Fruit fly (Drosophila melanogaster) whole organism, embryonic: Measurements from ENCODE around the gene CG14636.

ENCODE experiments used
- Adf1 ChIP-seq: fragments of 200-800 bp; sonication (Bioruptor generic); IDR thresholded peaks from 2 replicates; pipeline ENCODE4 v1.3.6; 2022; ENCODE audit warnings: missing biosample characterization, missing genetic modification characterization
- CG10565 ChIP-seq: fragments of 200-800 bp; sonication (Bioruptor generic); optimal IDR thresholded peaks from 3 replicates; lab custom pipeline; 2016; ENCODE audit warnings: missing biosample characterization, mild to moderate bottlenecking, missing genetic modification characterization
- CG9932 ChIP-seq: fragments of 200-800 bp; sonication (Bioruptor generic); IDR thresholded peaks from 2 replicates; pipeline ENCODE4 v1.3.6; 2022; ENCODE audit warnings: missing biosample characterization, missing genetic modification characterization
- Hmr ChIP-seq: fragments of 200-800 bp; sonication (Bioruptor generic); optimal IDR thresholded peaks from 3 replicates; lab custom pipeline; 2017; ENCODE audit warnings: mild to moderate bottlenecking, missing biosample characterization, missing genetic modification reagents, missing genetic modification characterization
- Side ChIP-seq: fragments of 200-800 bp; sonication (Bioruptor generic); optimal IDR thresholded peaks from 2 replicates; lab custom pipeline; 2016; ENCODE audit warnings: missing biosample characterization, missing genetic modification characterization
- gem ChIP-seq: fragments of 200-800 bp; sonication (Bioruptor generic); optimal IDR thresholded peaks from 2 replicates; lab custom pipeline; 2019; ENCODE audit warnings: missing biosample characterization, mild to moderate bottlenecking, missing genetic modification characterization, moderate library complexity
- nerfin-1 ChIP-seq: fragments of 200-800 bp; sonication (Bioruptor generic); optimal IDR thresholded peaks from 3 replicates; lab custom pipeline; 2019; ENCODE audit warnings: missing biosample characterization, mild to moderate bottlenecking, missing genetic modification characterization, moderate library complexity
- sens-2 ChIP-seq: fragments of 200-800 bp; sonication (Bioruptor generic); IDR thresholded peaks from 2 replicates; pipeline ENCODE4 v1.3.6; 2022; ENCODE audit warnings: missing biosample characterization, missing genetic modification characterization
- wor ChIP-seq: fragments of 200-800 bp; sonication (Bioruptor generic); IDR thresholded peaks from 2 replicates; pipeline ENCODE4 v1.3.6; 2022; ENCODE audit warnings: missing biosample characterization, missing genetic modification characterization

DNA sequence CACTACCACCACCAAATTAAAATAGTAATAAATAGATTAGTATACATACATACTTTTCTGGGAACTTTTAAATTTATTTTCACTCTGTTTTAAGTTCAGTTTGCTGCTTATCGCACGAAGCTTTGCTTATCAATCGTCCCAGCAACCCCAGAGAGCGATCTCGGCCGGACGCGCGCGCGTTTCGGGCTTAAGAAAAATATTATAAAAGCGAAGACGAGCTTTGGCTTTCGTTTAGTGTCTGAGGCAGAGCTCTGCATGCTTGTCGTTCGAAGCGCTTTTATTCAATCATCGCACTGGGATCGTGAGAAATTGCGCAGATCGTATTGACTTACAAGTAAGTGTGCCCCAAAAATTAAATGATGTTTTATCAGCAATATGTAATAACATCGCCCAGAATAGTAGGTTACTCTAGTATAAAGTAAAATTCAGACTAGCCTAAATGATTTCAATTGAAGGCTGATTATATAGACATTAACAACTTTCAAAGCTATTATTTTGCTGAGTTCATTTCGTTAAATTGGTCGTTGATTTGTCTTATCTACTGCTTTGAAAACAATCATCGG is 20.0 kb upstream of the CG14636 start, which contains the start of gene Gel:
- TF ChIP-seq CG9932 (GFP tag; lab: Robert Waterston, UW) (no peak), Hmr (GFP tag; lab: Kevin White, UChicago) (no peak), nerfin-1 (tag; lab: Kevin White, UChicago) (no peak), CG10565 (GFP tag; lab: Kevin White, UChicago) (no peak), Side (no peak), Adf1 (GFP tag; lab: Robert Waterston, UW) (no peak), gem (tag; lab: Kevin White, UChicago) (no peak), wor (GFP tag; lab: Robert Waterston, UW) (no peak), sens-2 (no peak)
